Fruit fly (Drosophila melanogaster): ENCODE results near the gene CG5087.

The CG5087 gene

dm6 chr3L:8979780-8980179 is 18.2 kb upstream of the CG5087 start, which contains the start of gene CG5644:
Gene CG5644 (minus strand): TSS chr3L:8979880.
- no peak for TF ChIP-seq Pif1B (GFP tag; optimal IDR thresholded peaks at IDR 0.05)
- TF ChIP-seq CG12605 (GFP tag; IDR thresholded peaks at IDR 0.05): no peak
- no peak for TF ChIP-seq Snoo (tag; optimal IDR thresholded peaks at IDR 0.05)
- no peak for TF ChIP-seq fd96Ca (GFP tag; IDR thresholded peaks at IDR 0.05)
- TF ChIP-seq CG8301 (tag; optimal IDR thresholded peaks at IDR 0.05): no peak
- no peak for TF ChIP-seq gl (tag; optimal IDR thresholded peaks at IDR 0.05)
- TF ChIP-seq CG15710 (tag; optimal IDR thresholded peaks at IDR 0.05): no peak
- TF ChIP-seq CG34367 (tag; optimal IDR thresholded peaks at IDR 0.05): no peak
- no peak for TF ChIP-seq CG10348 (GFP tag; IDR thresholded peaks at IDR 0.05)

dm6 chr3L:8981495-8981894 is 16.5 kb upstream of the CG5087 start, which contains the start of gene CG13314:
Gene CG13314 (plus strand): TSS chr3L:8981795.
- TF ChIP-seq CG15710 (tag; optimal IDR thresholded peaks at IDR 0.05) (no peak), Pif1A (GFP tag; optimal IDR thresholded peaks at IDR 0.05) (no peak), CG32121 (GFP tag; IDR thresholded peaks at IDR 0.05) (no peak), EcR (GFP tag; optimal IDR thresholded peaks at IDR 0.05) (no peak), CG14655 (GFP tag; optimal IDR thresholded peaks at IDR 0.05) (no peak), Snoo (tag; optimal IDR thresholded peaks at IDR 0.05) (no peak), rn (GFP tag; IDR thresholded peaks at IDR 0.05) (no peak), CG8159 (tag; optimal IDR thresholded peaks at IDR 0.05) (no peak), CG8301 (tag; optimal IDR thresholded peaks at IDR 0.05) (no peak), CG34367 (tag; optimal IDR thresholded peaks at IDR 0.05) (no peak), Ets98B (GFP tag; IDR thresholded peaks at IDR 0.05) (no peak), CG10348 (GFP tag; IDR thresholded peaks at IDR 0.05) (no peak), CG17806 (tag; optimal IDR thresholded peaks at IDR 0.05) (no peak), fd96Ca (GFP tag; IDR thresholded peaks at IDR 0.05) (no peak)

- TF ChIP-seq CG34367 (tag; optimal IDR thresholded peaks at IDR 0.05): no peak
- TF ChIP-seq EcR (GFP tag; optimal IDR thresholded peaks at IDR 0.05): no peak
- TF ChIP-seq CG8159 (tag; optimal IDR thresholded peaks at IDR 0.05): no peak
- TF ChIP-seq CG14655 (GFP tag; optimal IDR thresholded peaks at IDR 0.05): no peak
- no peak for TF ChIP-seq CG8301 (tag; optimal IDR thresholded peaks at IDR 0.05)
- no peak for TF ChIP-seq Snoo (tag; optimal IDR thresholded peaks at IDR 0.05)
- TF ChIP-seq CG17806 (tag; optimal IDR thresholded peaks at IDR 0.05): no peak
- TF ChIP-seq CG15710 (tag; optimal IDR thresholded peaks at IDR 0.05): no peak
- no peak for TF ChIP-seq CG10348 (GFP tag; IDR thresholded peaks at IDR 0.05)
- TF ChIP-seq gl (tag; optimal IDR thresholded peaks at IDR 0.05): no peak
- no peak for TF ChIP-seq Ets98B (GFP tag; IDR thresholded peaks at IDR 0.05)
- no peak for TF ChIP-seq fd96Ca (GFP tag; IDR thresholded peaks at IDR 0.05)
- TF ChIP-seq Pif1B (GFP tag; optimal IDR thresholded peaks at IDR 0.05): no peak
- no peak for TF ChIP-seq CG9948 (tag; optimal IDR thresholded peaks at IDR 0.05)
Measured at dm6 chr3L:8982044-8982443, 15.9 kb upstream of the CG5087 start.

- peak; percentile 27; the same call in 1 of the 3 replicates for TF ChIP-seq CG4496 (GFP tag; IDR thresholded peaks at IDR 0.05)
- no peak for TF ChIP-seq EcR (GFP tag; optimal IDR thresholded peaks at IDR 0.05)
Measured at dm6 chr3L:8985132-8985847, 12.7 kb upstream of the CG5087 start.

- peak; percentile 52; the same call in 1 of the 3 replicates for TF ChIP-seq fd96Ca (GFP tag; IDR thresholded peaks at IDR 0.05)
- 0 out of 3 replicates have a peak, but pooled peaks have one; percentile 18 for TF ChIP-seq CG4496 (GFP tag; IDR thresholded peaks at IDR 0.05)
- peak; percentile 26 for TF ChIP-seq EcR (GFP tag; optimal IDR thresholded peaks at IDR 0.05)
- TF ChIP-seq Pif1A (GFP tag; optimal IDR thresholded peaks at IDR 0.05): no peak
- peak; percentile 21; the same call in 1 of the 2 replicates for TF ChIP-seq Ets98B (GFP tag; IDR thresholded peaks at IDR 0.05)
- TF ChIP-seq CG12605 (GFP tag; IDR thresholded peaks at IDR 0.05): no peak
- peak; percentile 8; the same call in 1 of the 2 replicates for TF ChIP-seq CG32121 (GFP tag; IDR thresholded peaks at IDR 0.05)
Measured at dm6 chr3L:8985848-8986320, 12.1 kb upstream of the CG5087 start, which contains the start of gene Galk. Gene Galk (minus strand): TSS chr3L:8986091.

- no peak for TF ChIP-seq CG9948 (tag; optimal IDR thresholded peaks at IDR 0.05)
- no peak for TF ChIP-seq CG8301 (tag; optimal IDR thresholded peaks at IDR 0.05)
- TF ChIP-seq rn (GFP tag; IDR thresholded peaks at IDR 0.05): no peak
- TF ChIP-seq fd96Ca (GFP tag; IDR thresholded peaks at IDR 0.05): no peak
- no peak for TF ChIP-seq D1 (tag; optimal IDR thresholded peaks at IDR 0.05)
- no peak for TF ChIP-seq EcR (GFP tag; optimal IDR thresholded peaks at IDR 0.05)
- no peak for TF ChIP-seq Pif1A (GFP tag; optimal IDR thresholded peaks at IDR 0.05)
- TF ChIP-seq CG8159 (tag; optimal IDR thresholded peaks at IDR 0.05): no peak
- no peak for TF ChIP-seq Pif1B (GFP tag; optimal IDR thresholded peaks at IDR 0.05)
- no peak for TF ChIP-seq CG14655 (GFP tag; optimal IDR thresholded peaks at IDR 0.05)
- TF ChIP-seq Snoo (tag; optimal IDR thresholded peaks at IDR 0.05): no peak
- TF ChIP-seq CG34367 (tag; optimal IDR thresholded peaks at IDR 0.05): no peak
- no peak for TF ChIP-seq CG15710 (tag; optimal IDR thresholded peaks at IDR 0.05)
- no peak for TF ChIP-seq CG17806 (tag; optimal IDR thresholded peaks at IDR 0.05)
- no peak for TF ChIP-seq Ets98B (GFP tag; IDR thresholded peaks at IDR 0.05)
Measured at dm6 chr3L:8986582-8986981, 11.4 kb upstream of the CG5087 start, which contains the start of gene CG5068. Gene CG5068 (plus strand): TSS chr3L:8986710.

- TF ChIP-seq rn (GFP tag; IDR thresholded peaks at IDR 0.05) (no peak), CG12605 (GFP tag; IDR thresholded peaks at IDR 0.05) (no peak), Pif1B (GFP tag; optimal IDR thresholded peaks at IDR 0.05) (no peak), CG17806 (tag; optimal IDR thresholded peaks at IDR 0.05) (no peak), CG13204 (GFP tag; optimal IDR thresholded peaks at IDR 0.05) (no peak), gl (tag; optimal IDR thresholded peaks at IDR 0.05) (no peak), CG10348 (GFP tag; IDR thresholded peaks at IDR 0.05) (no peak), CG8159 (tag; optimal IDR thresholded peaks at IDR 0.05) (no peak), EcR (GFP tag; optimal IDR thresholded peaks at IDR 0.05) (no peak)
Measured at dm6 chr3L:8990128-8990527, 7.9 kb upstream of the CG5087 start, which contains the start of gene CG5280. Gene CG5280 (minus strand): TSS chr3L:8990228.

All from whole organism, pupa.